Worm (Caenorhabditis elegans) whole organism, early embryonic: Measurements from ENCODE around the gene taf-7.1.

Experiments used
- B0310.2 ChIP-seq: sonication (generic microtip); optimal IDR thresholded peaks from 2 replicates; lab custom pipeline; 2016; ENCODE audit warnings: mild to moderate bottlenecking, missing genetic modification characterization, missing compliant biosample characterization
- F13C5.2 ChIP-seq: sonication (generic microtip); optimal IDR thresholded peaks from 2 replicates; lab custom pipeline; 2017; ENCODE audit warnings: mild to moderate bottlenecking, missing genetic modification characterization, inconsistent platforms, missing compliant biosample characterization
- aly-1 ChIP-seq: sonication (generic microtip); optimal IDR thresholded peaks from 2 replicates; lab custom pipeline; 2016; ENCODE audit warnings: missing genetic modification characterization, missing compliant biosample characterization
- ama-1 ChIP-seq: fragments of 150-350 bp; optimal IDR thresholded peaks from 2 replicates; lab custom pipeline; 2014
- ceh-13 ChIP-seq: fragments of 200-800 bp; sonication (Bioruptor generic); optimal IDR thresholded peaks from 2 replicates; lab custom pipeline; 2018; ENCODE audit warnings: mild to moderate bottlenecking, missing genetic modification characterization, missing compliant biosample characterization
- ceh-36 ChIP-seq: sonication (generic microtip); optimal IDR thresholded peaks from 2 replicates; lab custom pipeline; 2016; ENCODE audit warnings: missing genetic modification characterization, inconsistent platforms, missing compliant biosample characterization
- ets-7 ChIP-seq: sonication (generic microtip); optimal IDR thresholded peaks from 2 replicates; lab custom pipeline; 2016; ENCODE audit warnings: missing genotype, missing genetic modification characterization, missing compliant biosample characterization
- flt-1 ChIP-seq: fragments of 200-800 bp; sonication (Bioruptor generic); IDR thresholded peaks from 2 replicates; pipeline ENCODE4 v1.3.6; 2022; ENCODE audit warnings: missing genetic modification characterization, missing compliant biosample characterization
- hmbx-1 ChIP-seq: sonication (generic microtip); optimal IDR thresholded peaks from 2 replicates; lab custom pipeline; 2016; ENCODE audit warnings: mild to moderate bottlenecking, missing genetic modification characterization, missing compliant biosample characterization
- hmg-4 ChIP-seq: fragments of 200-800 bp; sonication (Bioruptor generic); optimal IDR thresholded peaks from 2 replicates; lab custom pipeline; 2018; ENCODE audit warnings: mild to moderate bottlenecking, missing genetic modification characterization, missing compliant biosample characterization
- hnd-1 ChIP-seq: sonication (generic microtip); optimal IDR thresholded peaks from 2 replicates; lab custom pipeline; 2016; ENCODE audit warnings: missing genetic modification characterization, missing compliant biosample characterization
- pes-1 ChIP-seq: fragments of 200-800 bp; sonication (Bioruptor generic); IDR thresholded peaks from 2 replicates; pipeline ENCODE4 v1.3.6; 2022; ENCODE audit warnings: missing genetic modification reagents, missing genetic modification characterization, missing compliant biosample characterization
- scrt-1 ChIP-seq: fragments of 200-800 bp; sonication (Bioruptor generic); IDR thresholded peaks from 2 replicates; pipeline ENCODE4 v1.3.6; 2022; ENCODE audit warnings: missing genetic modification characterization, missing compliant biosample characterization
- sea-1 ChIP-seq: fragments of 200-800 bp; sonication (Bioruptor generic); conservative IDR thresholded peaks from 2 replicates; pipeline ENCODE4 v1.3.6; 2022; ENCODE audit warnings: missing genetic modification characterization, missing compliant biosample characterization
- tbx-11 ChIP-seq: fragments of 200-800 bp; sonication (Bioruptor generic); IDR thresholded peaks from 2 replicates; pipeline ENCODE4 v1.3.6; 2022; ENCODE audit warnings: missing genetic modification characterization, missing compliant biosample characterization
- tbx-37 ChIP-seq: fragments of 200-800 bp; sonication (Bioruptor generic); conservative IDR thresholded peaks from 2 replicates; pipeline ENCODE4 v1.3.6; 2022; ENCODE audit warnings: missing genetic modification reagents, missing genetic modification characterization, missing compliant biosample characterization
- tra-4 ChIP-seq: sonication (generic microtip); optimal IDR thresholded peaks from 2 replicates; lab custom pipeline; 2017; ENCODE audit warnings: missing genetic modification characterization, missing compliant biosample characterization

taf-7.1 gene

ce11 chrX:11854432-11854831, 17.2 kb upstream of the taf-7.1 start:
- TF ChIP-seq hnd-1 (no peak), ceh-36 (tag; lab: Kevin White, UChicago) (no peak), F13C5.2 (tag; lab: Kevin White, UChicago) (no peak), aly-1 (tag; lab: Kevin White, UChicago) (no peak), sea-1 (GFP tag; lab: Robert Waterston, UW) (no peak), pes-1 (GFP tag; lab: Robert Waterston, UW) (no peak), tbx-11 (GFP tag; lab: Robert Waterston, UW) (no peak), hmbx-1 (tag; lab: Kevin White, UChicago) (no peak), ets-7 (no peak), scrt-1 (GFP tag; lab: Robert Waterston, UW) (no peak), tbx-37 (no peak), hmg-4 (GFP tag; lab: Kevin White, UChicago) (no peak), B0310.2 (tag; lab: Kevin White, UChicago) (no peak), flt-1 (no peak), tra-4 (no peak), ceh-13 (GFP tag; lab: Kevin White, UChicago) (no peak), ama-1 (lab: Kevin White, UChicago) (no peak)

ce11 chrX:11852494-11852893, 15.2 kb upstream of the taf-7.1 start, which contains the start of gene xtr-1:
xtr-1 (plus strand) TSS chrX:11852794.
- TF ChIP-seq sea-1 (GFP tag; lab: Robert Waterston, UW), result no peak
- no peak for TF ChIP-seq F13C5.2 (tag; lab: Kevin White, UChicago)
- no peak for TF ChIP-seq hnd-1
- TF ChIP-seq hmbx-1 (tag; lab: Kevin White, UChicago), result no peak
- TF ChIP-seq ama-1 (lab: Kevin White, UChicago), result no peak
- TF ChIP-seq hmg-4 (GFP tag; lab: Kevin White, UChicago), result no peak
- no peak for TF ChIP-seq ets-7
- no peak for TF ChIP-seq pes-1 (GFP tag; lab: Robert Waterston, UW)
- TF ChIP-seq aly-1 (tag; lab: Kevin White, UChicago), result no peak
- TF ChIP-seq tbx-11 (GFP tag; lab: Robert Waterston, UW), result no peak
- TF ChIP-seq B0310.2 (tag; lab: Kevin White, UChicago), result no peak
- TF ChIP-seq tra-4, result no peak
- no peak for TF ChIP-seq ceh-36 (tag; lab: Kevin White, UChicago)

- TF ChIP-seq sea-1 (GFP tag; lab: Robert Waterston, UW), result no peak
- TF ChIP-seq pes-1 (GFP tag; lab: Robert Waterston, UW), result no peak
Observed at ce11 chrX:11850572-11850971, 13.3 kb upstream of the taf-7.1 start, which contains the start of gene F54F7.14. F54F7.14 (plus strand) TSS chrX:11850872.

- no peak for TF ChIP-seq tbx-11 (GFP tag; lab: Robert Waterston, UW)
- no peak for TF ChIP-seq scrt-1 (GFP tag; lab: Robert Waterston, UW)
- no peak for TF ChIP-seq hnd-1
- TF ChIP-seq hmg-4 (GFP tag; lab: Kevin White, UChicago), result no peak
- no peak for TF ChIP-seq tra-4
- TF ChIP-seq ama-1 (lab: Kevin White, UChicago), result no peak
Observed at ce11 chrX:11850082-11850481, 12.8 kb upstream of the taf-7.1 start, which contains the start of gene F54F7.3. F54F7.3 (minus strand) TSS chrX:11850182.

- TF ChIP-seq sea-1 (GFP tag; lab: Robert Waterston, UW) (no peak), ceh-36 (tag; lab: Kevin White, UChicago) (no peak), hmg-4 (GFP tag; lab: Kevin White, UChicago) (no peak), tbx-11 (GFP tag; lab: Robert Waterston, UW) (no peak), tra-4 (no peak), F13C5.2 (tag; lab: Kevin White, UChicago) (no peak)
Observed at ce11 chrX:11848618-11849017, 11.3 kb upstream of the taf-7.1 start, which contains the start of gene F54F7.9. F54F7.9 (minus strand) TSS chrX:11848718.

ce11 chrX:11843363-11843762, 6.1 kb upstream of the taf-7.1 start, which contains the start of gene F54F7.2:
F54F7.2 (plus strand) TSS chrX:11843663.
- TF ChIP-seq B0310.2 (tag; lab: Kevin White, UChicago) (no peak), ama-1 (lab: Kevin White, UChicago) (no peak), tra-4 (no peak), hmbx-1 (tag; lab: Kevin White, UChicago) (no peak), aly-1 (tag; lab: Kevin White, UChicago) (no peak), hnd-1 (no peak), sea-1 (GFP tag; lab: Robert Waterston, UW) (no peak), flt-1 (no peak), F13C5.2 (tag; lab: Kevin White, UChicago) (no peak), ceh-36 (tag; lab: Kevin White, UChicago) (no peak), ets-7 (no peak)

ce11 chrX:11828661-11829060, 8.6 kb downstream of the taf-7.1 start:
- no peak for TF ChIP-seq ets-7
- TF ChIP-seq tbx-37, result no peak
- TF ChIP-seq hmbx-1 (tag; lab: Kevin White, UChicago), result no peak
- TF ChIP-seq ceh-36 (tag; lab: Kevin White, UChicago), result no peak
- TF ChIP-seq ama-1 (lab: Kevin White, UChicago), result no peak
- no peak for TF ChIP-seq tbx-11 (GFP tag; lab: Robert Waterston, UW)
- TF ChIP-seq pes-1 (GFP tag; lab: Robert Waterston, UW), result no peak
- no peak for TF ChIP-seq scrt-1 (GFP tag; lab: Robert Waterston, UW)
- TF ChIP-seq ceh-13 (GFP tag; lab: Kevin White, UChicago), result no peak

ce11 chrX:11827528-11827927, 9.8 kb downstream of the taf-7.1 start:
- TF ChIP-seq tbx-37 (no peak), ama-1 (lab: Kevin White, UChicago) (no peak), hmg-4 (GFP tag; lab: Kevin White, UChicago) (no peak), F13C5.2 (tag; lab: Kevin White, UChicago) (no peak), scrt-1 (GFP tag; lab: Robert Waterston, UW) (no peak), ets-7 (no peak), aly-1 (tag; lab: Kevin White, UChicago) (no peak), ceh-36 (tag; lab: Kevin White, UChicago) (no peak), hnd-1 (no peak)
